Worm (Caenorhabditis elegans) whole organism, L1 larva: ENCODE data around the gene lgc-40.
A peak's percentile ranks its signal among the peaks of the same experiment; 100 is the strongest.

ENCODE experiments used
- C04F5.9 ChIP-seq: sonication (generic microtip); optimal IDR thresholded peaks from 2 replicates; lab custom pipeline; 2016; ENCODE audit warnings: missing genetic modification characterization, missing compliant biosample characterization
- C16A3.4 ChIP-seq: fragments of 150-350 bp; optimal IDR thresholded peaks from 2 replicates; lab custom pipeline; 2014; ENCODE audit warnings: missing biosample characterization, missing genetic modification characterization
- C34B4.2 ChIP-seq: sonication (generic microtip); optimal IDR thresholded peaks from 2 replicates; lab custom pipeline; 2017; ENCODE audit warnings: mild to moderate bottlenecking, missing genetic modification characterization, missing compliant biosample characterization
- F16B12.6 ChIP-seq: fragments of 150-350 bp; optimal IDR thresholded peaks from 2 replicates; lab custom pipeline; 2014; ENCODE audit warnings: missing biosample characterization, missing genetic modification characterization
- aly-2 ChIP-seq: fragments of 150-350 bp; optimal IDR thresholded peaks from 2 replicates; lab custom pipeline; 2014; ENCODE audit warnings: missing biosample characterization, missing genetic modification characterization
- ceh-63 ChIP-seq: fragments of 200-800 bp; sonication (Bioruptor generic); optimal IDR thresholded peaks from 2 replicates; lab custom pipeline; 2018; ENCODE audit warnings: mild to moderate bottlenecking, missing genetic modification characterization, missing compliant biosample characterization
- ceh-8 ChIP-seq: fragments of 200-800 bp; sonication (Bioruptor generic); optimal IDR thresholded peaks from 2 replicates; lab custom pipeline; 2018; ENCODE audit warnings: mild to moderate bottlenecking, missing genetic modification characterization, moderate library complexity, missing compliant biosample characterization
- ceh-82 ChIP-seq, 3 experiments: fragments of 150-350 bp in 1 of 3; sonication (generic microtip) in 2 of 3; optimal IDR thresholded peaks; 2 replicates each; lab custom pipeline; 2014 to 2017; ENCODE audit warnings: missing biosample characterization in 3 of 3, missing genetic modification characterization in 3 of 3
- ces-1 ChIP-seq: fragments of 150-350 bp; optimal IDR thresholded peaks from 2 replicates; lab custom pipeline; 2014; ENCODE audit warnings: missing biosample characterization, missing genetic modification reagents, missing genetic modification characterization
- dsc-1 ChIP-seq: sonication (generic microtip); optimal IDR thresholded peaks from 2 replicates; lab custom pipeline; 2016; ENCODE audit warnings: mild to moderate bottlenecking, missing genetic modification characterization, missing compliant biosample characterization
- efl-1 ChIP-seq, 4 experiments: fragments of 150-350 bp; optimal IDR thresholded peaks in 3 of 4; peaks in 1 of 4; 1 replicate in 1 of 4; 2 replicates in 3 of 4; lab custom pipeline; 2014; ENCODE audit warnings: missing biosample characterization in 2 of 4, missing genetic modification characterization in 2 of 4, missing genetic modification reagents in 2 of 4
- efl-3 ChIP-seq: fragments of 200-800 bp; sonication (Bioruptor generic); optimal IDR thresholded peaks from 2 replicates; lab custom pipeline; 2018; ENCODE audit warnings: mild to moderate bottlenecking, missing genetic modification characterization, missing compliant biosample characterization
- egl-27 ChIP-seq, 2 experiments: fragments of 150-350 bp in 1 of 2; sonication (generic microtip); optimal IDR thresholded peaks; 3 replicates each; lab custom pipeline; 2017 to 2018; ENCODE audit warnings: missing biosample characterization in 2 of 2, missing genetic modification characterization in 2 of 2, missing genetic modification reagents in 2 of 2
- elt-2 ChIP-seq: sonication (generic microtip); optimal IDR thresholded peaks from 2 replicates; lab custom pipeline; 2016; ENCODE audit warnings: missing genetic modification characterization, mild to moderate bottlenecking, inconsistent platforms, missing compliant biosample characterization, missing genetic modification reagents
- elt-3 ChIP-seq, 6 experiments: fragments of 150-350 bp in 1 of 6; sonication (generic microtip); optimal IDR thresholded peaks; 2 replicates each; lab custom pipeline; 2017 to 2018; ENCODE audit warnings: missing biosample characterization in 6 of 6, missing genetic modification characterization in 6 of 6, inconsistent platforms in 1 of 6
- fkh-4 ChIP-seq: sonication (generic microtip); optimal IDR thresholded peaks from 2 replicates; lab custom pipeline; 2016; ENCODE audit warnings: missing compliant biosample characterization, missing genetic modification characterization, borderline replicate concordance
- fkh-8 ChIP-seq: sonication (generic microtip); optimal IDR thresholded peaks from 2 replicates; lab custom pipeline; 2016; ENCODE audit warnings: mild to moderate bottlenecking, missing genetic modification characterization, missing compliant biosample characterization
- grh-1 ChIP-seq: fragments of 200-800 bp; sonication (Bioruptor generic); IDR thresholded peaks from 2 replicates; pipeline ENCODE4 v1.3.6; 2022; ENCODE audit warnings: missing genetic modification reagents, missing genetic modification characterization, missing compliant biosample characterization
- hpl-2 ChIP-seq: fragments of 150-350 bp; optimal IDR thresholded peaks from 2 replicates; lab custom pipeline; 2014; ENCODE audit warnings: missing biosample characterization, missing genetic modification reagents, missing genetic modification characterization
- isw-1 ChIP-seq: fragments of 200-800 bp; sonication (Bioruptor generic); IDR thresholded peaks from 2 replicates; pipeline ENCODE4 v1.3.6; 2022; ENCODE audit warnings: missing genetic modification characterization, missing compliant biosample characterization
- jun-1 ChIP-seq: fragments of 150-350 bp; optimal IDR thresholded peaks from 2 replicates; lab custom pipeline; 2014; ENCODE audit warnings: missing biosample characterization, missing genetic modification reagents, missing genetic modification characterization
- lin-13 ChIP-seq: fragments of 150-350 bp; optimal IDR thresholded peaks from 2 replicates; lab custom pipeline; 2014; ENCODE audit warnings: missing biosample characterization, missing genetic modification reagents, missing genetic modification characterization
- lin-14 ChIP-seq: fragments of 200-800 bp; sonication (Bioruptor generic); optimal IDR thresholded peaks from 2 replicates; lab custom pipeline; 2018; ENCODE audit warnings: mild to moderate bottlenecking, missing genetic modification characterization, moderate library complexity, missing compliant biosample characterization
- lin-35 ChIP-seq, 2 experiments: fragments of 150-350 bp; optimal IDR thresholded peaks; 2 replicates each; lab custom pipeline; 2014; ENCODE audit warnings: missing biosample characterization in 2 of 2, missing genetic modification characterization in 2 of 2, missing genetic modification reagents in 2 of 2
- lin-39 ChIP-seq: fragments of 150-350 bp; optimal IDR thresholded peaks from 2 replicates; lab custom pipeline; 2014; ENCODE audit warnings: missing biosample characterization, missing genetic modification reagents, missing genetic modification characterization
- lir-3 ChIP-seq: sonication (generic microtip); optimal IDR thresholded peaks from 2 replicates; lab custom pipeline; 2016; ENCODE audit warnings: mild to moderate bottlenecking, missing genetic modification characterization, moderate library complexity, missing compliant biosample characterization; ENCODE audit not compliant: poor library complexity
- lsy-2 ChIP-seq, 2 experiments: fragments of 150-350 bp; optimal IDR thresholded peaks; 2 replicates each; lab custom pipeline; 2014; ENCODE audit warnings: missing biosample characterization in 2 of 2, missing genetic modification characterization in 2 of 2
- mdl-1 ChIP-seq, 2 experiments: fragments of 150-350 bp; optimal IDR thresholded peaks; 2 replicates each; lab custom pipeline; 2014 to 2017; ENCODE audit warnings: missing biosample characterization in 2 of 2, missing genetic modification characterization in 2 of 2, inconsistent platforms in 1 of 2
- mep-1 ChIP-seq: fragments of 150-350 bp; optimal IDR thresholded peaks from 2 replicates; lab custom pipeline; 2014; ENCODE audit warnings: missing biosample characterization, missing genetic modification characterization
- nhr-12 ChIP-seq: sonication (generic microtip); optimal IDR thresholded peaks from 2 replicates; lab custom pipeline; 2017; ENCODE audit warnings: missing biosample characterization, missing genetic modification characterization
- nhr-19 ChIP-seq: fragments of 200-800 bp; sonication (Bioruptor generic); conservative IDR thresholded peaks from 2 replicates; pipeline ENCODE4 v1.3.6; 2022; ENCODE audit warnings: missing genetic modification characterization, missing compliant biosample characterization
- nhr-20 ChIP-seq: sonication (generic microtip); optimal IDR thresholded peaks from 2 replicates; lab custom pipeline; 2016; ENCODE audit warnings: mild to moderate bottlenecking, missing genetic modification characterization, missing compliant biosample characterization
- nhr-28 ChIP-seq: fragments of 150-350 bp; optimal IDR thresholded peaks from 2 replicates; lab custom pipeline; 2014; ENCODE audit warnings: missing biosample characterization, missing genetic modification characterization
- nhr-47 ChIP-seq: sonication (generic microtip); optimal IDR thresholded peaks from 2 replicates; lab custom pipeline; 2016; ENCODE audit warnings: mild to moderate bottlenecking, missing genetic modification characterization, moderate library complexity, missing compliant biosample characterization
- nhr-71 ChIP-seq: sonication (generic microtip); optimal IDR thresholded peaks from 2 replicates; lab custom pipeline; 2016; ENCODE audit warnings: mild to moderate bottlenecking, missing genetic modification characterization, moderate library complexity, missing compliant biosample characterization
- nhr-76 ChIP-seq: sonication (generic microtip); optimal IDR thresholded peaks from 2 replicates; lab custom pipeline; 2017; ENCODE audit warnings: missing biosample characterization, missing genetic modification characterization
- nhr-77 ChIP-seq: fragments of 150-350 bp; optimal IDR thresholded peaks from 2 replicates; lab custom pipeline; 2014; ENCODE audit warnings: missing biosample characterization, missing genetic modification characterization
- nhr-84 ChIP-seq: sonication (generic microtip); optimal IDR thresholded peaks from 2 replicates; lab custom pipeline; 2017; ENCODE audit warnings: missing biosample characterization, missing genetic modification characterization
- nhr-90 ChIP-seq: sonication (generic microtip); optimal IDR thresholded peaks from 2 replicates; lab custom pipeline; 2016; ENCODE audit warnings: mild to moderate bottlenecking, missing genetic modification characterization, missing compliant biosample characterization; ENCODE audit not compliant: poor library complexity
- pqm-1 ChIP-seq: sonication (generic microtip); optimal IDR thresholded peaks from 3 replicates; lab custom pipeline; 2017; ENCODE audit warnings: missing biosample characterization, missing genetic modification characterization
- rnt-1 ChIP-seq: sonication (generic microtip); optimal IDR thresholded peaks from 2 replicates; lab custom pipeline; 2016; ENCODE audit warnings: mild to moderate bottlenecking, missing genetic modification characterization, moderate library complexity, missing compliant biosample characterization
- skn-1 ChIP-seq: fragments of 150-350 bp; optimal IDR thresholded peaks from 2 replicates; lab custom pipeline; 2014; ENCODE audit warnings: missing biosample characterization, missing genetic modification characterization
- snpc-4 ChIP-seq: fragments of 150-350 bp; optimal IDR thresholded peaks from 2 replicates; lab custom pipeline; 2014; ENCODE audit warnings: missing biosample characterization, missing genetic modification characterization
- sptf-1 ChIP-seq: fragments of 150-350 bp; optimal IDR thresholded peaks from 2 replicates; lab custom pipeline; 2014; ENCODE audit warnings: missing biosample characterization, missing genetic modification characterization
- sup-37 ChIP-seq: fragments of 200-800 bp; sonication (Bioruptor generic); optimal IDR thresholded peaks from 2 replicates; lab custom pipeline; 2018; ENCODE audit warnings: mild to moderate bottlenecking, missing genetic modification characterization, missing compliant biosample characterization
- swsn-7 ChIP-seq: sonication (generic microtip); optimal IDR thresholded peaks from 2 replicates; lab custom pipeline; 2016; ENCODE audit warnings: missing genetic modification characterization, missing compliant biosample characterization
- tbx-2 ChIP-seq: sonication (generic microtip); optimal IDR thresholded peaks from 2 replicates; lab custom pipeline; 2016; ENCODE audit warnings: missing genetic modification characterization, missing compliant biosample characterization
- unc-30 ChIP-seq: sonication (generic microtip); optimal IDR thresholded peaks from 2 replicates; lab custom pipeline; 2017; ENCODE audit warnings: missing biosample characterization, missing genetic modification characterization
- unc-86 ChIP-seq: sonication (generic microtip); optimal IDR thresholded peaks from 2 replicates; lab custom pipeline; 2016; ENCODE audit warnings: missing genetic modification characterization, missing compliant biosample characterization
- unc-98 ChIP-seq: fragments of 200-800 bp; sonication (Bioruptor generic); IDR thresholded peaks from 2 replicates; pipeline ENCODE4 v1.3.6; 2022; ENCODE audit warnings: missing genetic modification characterization, missing compliant biosample characterization
- xbp-1 ChIP-seq: sonication (generic microtip); optimal IDR thresholded peaks from 2 replicates; lab custom pipeline; 2016; ENCODE audit warnings: missing genetic modification characterization, missing compliant biosample characterization
- ztf-11 ChIP-seq, 2 experiments: sonication (generic microtip); optimal IDR thresholded peaks; 2 replicates each; lab custom pipeline; 2016 to 2017; ENCODE audit warnings: missing genetic modification characterization in 2 of 2, missing biosample characterization in 1 of 2, missing compliant biosample characterization in 1 of 2

The lgc-40 gene

ce11 chrX:2401883-2402282 is 42.0 kb downstream of the lgc-40 start, which contains the start of gene dhhc-9:
Gene dhhc-9 (minus strand): TSS chrX:2402036.
- no peak for TF ChIP-seq nhr-77 (tag; lab: Kevin White, UChicago)
- TF ChIP-seq nhr-76 (tag; lab: Kevin White, UChicago): no peak
- no peak for TF ChIP-seq F16B12.6 (tag; lab: Kevin White, UChicago)
- TF ChIP-seq nhr-19: peak; percentile 30; the same call in 1 of the 2 replicates
- TF ChIP-seq nhr-90 (tag; lab: Kevin White, UChicago): peak; percentile 23
- TF ChIP-seq nhr-12 (tag; lab: Kevin White, UChicago): no peak
- no peak for TF ChIP-seq C16A3.4 (tag; lab: Kevin White, UChicago)
- TF ChIP-seq lin-13 (GFP tag; lab: Kevin White, UChicago): no peak
- no peak for TF ChIP-seq pqm-1
- TF ChIP-seq skn-1 (tag; lab: Kevin White, UChicago): peak; percentile 89
- no peak for TF ChIP-seq unc-98
- peak; percentile 71 to 95 for TF ChIP-seq efl-1 (optimal IDR thresholded peaks at IDR 0.05; lab: Kevin White, UChicago)
- no peak for TF ChIP-seq efl-1 (GFP tag; optimal IDR thresholded peaks at IDR 0.05 in 1 of 2; lab: Kevin White, UChicago)
- TF ChIP-seq snpc-4 (tag; lab: Kevin White, UChicago): peak; percentile 43
- peak; percentile 44 for TF ChIP-seq xbp-1 (tag; lab: Kevin White, UChicago)
- TF ChIP-seq isw-1 (GFP tag; lab: Robert Waterston, UW): peak; percentile 35
- no peak for TF ChIP-seq ceh-63 (GFP tag; lab: Kevin White, UChicago)
- peak; percentile 50 for TF ChIP-seq unc-86
- no peak for TF ChIP-seq nhr-84 (tag; lab: Kevin White, UChicago)
- no peak for TF ChIP-seq aly-2
- peak; percentile 67 for TF ChIP-seq rnt-1 (tag; lab: Kevin White, UChicago)
- peak; percentile 28 for TF ChIP-seq dsc-1 (tag; lab: Kevin White, UChicago)
- TF ChIP-seq nhr-71 (tag; lab: Kevin White, UChicago): peak; percentile 73
- no peak for TF ChIP-seq sptf-1 (tag; lab: Kevin White, UChicago)
- peak; percentile 13 for TF ChIP-seq elt-2 (tag; lab: Kevin White, UChicago)
- peak; percentile 0 to 48 (median 13) for TF ChIP-seq ceh-82 (tag; optimal IDR thresholded peaks at IDR 0.05; lab: Kevin White, UChicago)
- peak; percentile 45 for TF ChIP-seq ceh-8 (GFP tag; lab: Kevin White, UChicago)
- peak; percentile 69 for TF ChIP-seq swsn-7
- TF ChIP-seq hpl-2: no peak
- peak in 1 of 6 experiments; percentile 7 for TF ChIP-seq elt-3 (tag; optimal IDR thresholded peaks at IDR 0.05; lab: Kevin White, UChicago)
- TF ChIP-seq mdl-1 (tag; optimal IDR thresholded peaks at IDR 0.05; lab: Kevin White, UChicago): peak in 1 of 2 experiments; percentile 62
- TF ChIP-seq lin-14 (GFP tag; lab: Kevin White, UChicago): peak; percentile 86
- TF ChIP-seq grh-1 (GFP tag; lab: Robert Waterston, UW): peak; percentile 38; the same call in 1 of the 2 replicates
- no peak for TF ChIP-seq nhr-28 (tag; lab: Kevin White, UChicago)
- peak; percentile 74 for TF ChIP-seq nhr-20
- no peak for TF ChIP-seq efl-3 (GFP tag; lab: Kevin White, UChicago)
- peak; percentile 18 for TF ChIP-seq fkh-8 (tag; lab: Kevin White, UChicago)
- TF ChIP-seq ces-1 (GFP tag; lab: Kevin White, UChicago): no peak
- TF ChIP-seq unc-30 (tag; lab: Kevin White, UChicago): no peak
- TF ChIP-seq lir-3 (tag; lab: Kevin White, UChicago): no peak
- peak; percentile 50 for TF ChIP-seq tbx-2 (tag; lab: Kevin White, UChicago)
- peak; percentile 64 for TF ChIP-seq nhr-47
- TF ChIP-seq lin-39 (tag; lab: Kevin White, UChicago): no peak
- TF ChIP-seq sup-37 (GFP tag; lab: Kevin White, UChicago): no peak
- peak; percentile 63 for TF ChIP-seq jun-1 (tag; lab: Kevin White, UChicago)
- TF ChIP-seq ztf-11 (tag; optimal IDR thresholded peaks at IDR 0.05; lab: Kevin White, UChicago): peak in 1 of 2 experiments; percentile 24
- peak; percentile 39 to 50 for TF ChIP-seq lin-35 (GFP tag; optimal IDR thresholded peaks at IDR 0.05; lab: Kevin White, UChicago)
- no peak for TF ChIP-seq C04F5.9 (tag; lab: Kevin White, UChicago)
- peak; percentile 68 for TF ChIP-seq mep-1 (tag; lab: Kevin White, UChicago)
- no peak for TF ChIP-seq C34B4.2 (tag; lab: Kevin White, UChicago)
- no peak for TF ChIP-seq fkh-4
- no peak for TF ChIP-seq egl-27 (tag; optimal IDR thresholded peaks at IDR 0.05; lab: Kevin White, UChicago)
- peak; percentile 30 to 50 for TF ChIP-seq lsy-2 (tag; optimal IDR thresholded peaks at IDR 0.05; lab: Kevin White, UChicago)
